Worm (Caenorhabditis elegans) whole organism, midembryonic: ENCODE results near the gene F09C8.1.

ENCODE experiments used
- cog-1 ChIP-seq: sonication (generic microtip); optimal IDR thresholded peaks from 2 replicates; lab custom pipeline; 2016; ENCODE audit warnings: missing genetic modification characterization, missing compliant biosample characterization
- flt-1 ChIP-seq: fragments of 200-800 bp; sonication (Bioruptor generic); IDR thresholded peaks from 2 replicates; pipeline ENCODE4 v1.3.6; 2022; ENCODE audit warnings: missing genetic modification characterization, missing compliant biosample characterization

DNA sequence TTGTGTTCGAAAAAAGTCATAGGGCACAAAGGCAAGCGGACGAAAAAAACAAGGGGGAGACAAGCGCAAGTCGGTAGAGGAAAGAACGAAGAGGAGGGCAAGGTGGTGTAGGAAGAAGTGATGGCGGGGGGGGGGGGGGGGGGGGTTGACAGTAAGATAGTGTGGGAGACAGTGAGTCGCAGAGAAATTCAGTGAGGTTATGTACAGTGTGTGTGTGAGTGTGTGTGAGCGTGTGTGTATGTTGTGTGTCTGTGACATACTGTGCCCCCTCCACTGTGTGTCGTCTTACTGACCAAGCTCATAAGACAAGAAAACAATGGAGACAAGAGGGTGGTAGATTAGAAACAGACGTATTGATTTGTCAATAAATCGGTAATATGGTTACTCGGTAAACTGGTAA, 13.2 kb downstream of the F09C8.1 start:
- TF ChIP-seq flt-1 (GFP tag; lab: Robert Waterston, UW) (0 out of 2 replicates have a peak, but pooled peaks have one; percentile 55), cog-1 (tag; lab: Kevin White, UChicago) (no peak)
